Fruit fly (Drosophila melanogaster) whole organism, pupa: ENCODE data around the gene CG15930.

Experiments used
- CG10348 ChIP-seq: fragments of 200-800 bp; sonication (Bioruptor generic); IDR thresholded peaks from 2 replicates; pipeline ENCODE4 v1.3.6; 2022; ENCODE audit warnings: missing biosample characterization, missing genetic modification characterization
- CG12605 ChIP-seq: fragments of 200-800 bp; sonication (Bioruptor generic); IDR thresholded peaks from 2 replicates; pipeline ENCODE4 v1.3.6; 2022; ENCODE audit warnings: missing biosample characterization, missing genetic modification characterization
- CG13204 ChIP-seq: fragments of 200-800 bp; sonication (Bioruptor generic); optimal IDR thresholded peaks from 2 replicates; lab custom pipeline; 2018; ENCODE audit warnings: missing biosample characterization, mild to moderate bottlenecking, missing genetic modification characterization, moderate library complexity
- CG14655 ChIP-seq: fragments of 200-800 bp; sonication (Bioruptor generic); optimal IDR thresholded peaks from 3 replicates; lab custom pipeline; 2017; ENCODE audit warnings: mild to moderate bottlenecking, missing biosample characterization, missing genetic modification reagents, missing genetic modification characterization
- CG15710 ChIP-seq: fragments of 200-800 bp; sonication (Bioruptor generic); optimal IDR thresholded peaks from 2 replicates; lab custom pipeline; 2018; ENCODE audit warnings: missing biosample characterization, mild to moderate bottlenecking, missing genetic modification characterization, moderate library complexity
- CG17806 ChIP-seq: fragments of 200-800 bp; sonication (Bioruptor generic); optimal IDR thresholded peaks from 2 replicates; lab custom pipeline; 2018; ENCODE audit warnings: missing biosample characterization, mild to moderate bottlenecking, missing genetic modification characterization, moderate library complexity
- CG32121 ChIP-seq: fragments of 200-800 bp; sonication (Bioruptor generic); IDR thresholded peaks from 2 replicates; pipeline ENCODE4 v1.3.6; 2022; ENCODE audit warnings: missing biosample characterization, missing genetic modification characterization
- CG34367 ChIP-seq: fragments of 200-800 bp; sonication (Bioruptor generic); optimal IDR thresholded peaks from 2 replicates; lab custom pipeline; 2018; ENCODE audit warnings: missing biosample characterization, mild to moderate bottlenecking, missing genetic modification characterization
- CG4496 ChIP-seq: fragments of 200-800 bp; sonication (Bioruptor generic); IDR thresholded peaks from 3 replicates; pipeline ENCODE4 v1.3.6; 2022; ENCODE audit warnings: missing biosample characterization, missing genetic modification characterization
- CG8159 ChIP-seq: fragments of 200-800 bp; sonication (Bioruptor generic); optimal IDR thresholded peaks from 3 replicates; lab custom pipeline; 2018; ENCODE audit warnings: missing biosample characterization, mild to moderate bottlenecking, missing genetic modification characterization, moderate library complexity
- CG8301 ChIP-seq: fragments of 200-800 bp; sonication (Bioruptor generic); optimal IDR thresholded peaks from 2 replicates; lab custom pipeline; 2018; ENCODE audit warnings: missing biosample characterization, mild to moderate bottlenecking, missing genetic modification characterization
- CG9948 ChIP-seq: fragments of 200-800 bp; sonication (Bioruptor generic); optimal IDR thresholded peaks from 2 replicates; lab custom pipeline; 2018; ENCODE audit warnings: missing biosample characterization, mild to moderate bottlenecking, missing genetic modification characterization, moderate library complexity
- D1 ChIP-seq: fragments of 200-800 bp; sonication (Bioruptor generic); optimal IDR thresholded peaks from 2 replicates; lab custom pipeline; 2018; ENCODE audit warnings: missing biosample characterization, mild to moderate bottlenecking, missing genetic modification characterization, moderate library complexity
- EcR ChIP-seq: fragments of 200-800 bp; sonication (Bioruptor generic); optimal IDR thresholded peaks from 3 replicates; lab custom pipeline; 2019; ENCODE audit warnings: missing biosample characterization, missing genetic modification characterization, mild to moderate bottlenecking, moderate library complexity, missing genetic modification reagents
- Ets98B ChIP-seq: fragments of 200-800 bp; sonication (Bioruptor generic); IDR thresholded peaks from 2 replicates; pipeline ENCODE4 v1.3.6; 2022; ENCODE audit warnings: missing biosample characterization, missing genetic modification characterization
- Pif1A ChIP-seq: fragments of 200-800 bp; sonication (Bioruptor generic); optimal IDR thresholded peaks from 3 replicates; lab custom pipeline; 2016; ENCODE audit warnings: missing biosample characterization, missing genetic modification characterization
- Pif1B ChIP-seq: fragments of 200-800 bp; sonication (Bioruptor generic); optimal IDR thresholded peaks from 3 replicates; lab custom pipeline; 2016; ENCODE audit warnings: missing biosample characterization, missing genetic modification characterization
- Snoo ChIP-seq: fragments of 200-800 bp; sonication (Bioruptor generic); optimal IDR thresholded peaks from 3 replicates; lab custom pipeline; 2017; ENCODE audit warnings: missing biosample characterization, mild to moderate bottlenecking, missing genetic modification characterization, inconsistent platforms
- fd96Ca ChIP-seq: fragments of 200-800 bp; sonication (Bioruptor generic); IDR thresholded peaks from 3 replicates; pipeline ENCODE4 v1.3.6; 2022; ENCODE audit warnings: missing biosample characterization, missing genetic modification characterization
- gl ChIP-seq: fragments of 200-800 bp; sonication (Bioruptor generic); optimal IDR thresholded peaks from 2 replicates; lab custom pipeline; 2018; ENCODE audit warnings: missing biosample characterization, mild to moderate bottlenecking, missing genetic modification characterization
- rn ChIP-seq: fragments of 200-800 bp; sonication (Bioruptor generic); IDR thresholded peaks from 2 replicates; pipeline ENCODE4 v1.3.6; 2022; ENCODE audit warnings: missing biosample characterization, missing genetic modification characterization

The CG15930 gene

DNA sequence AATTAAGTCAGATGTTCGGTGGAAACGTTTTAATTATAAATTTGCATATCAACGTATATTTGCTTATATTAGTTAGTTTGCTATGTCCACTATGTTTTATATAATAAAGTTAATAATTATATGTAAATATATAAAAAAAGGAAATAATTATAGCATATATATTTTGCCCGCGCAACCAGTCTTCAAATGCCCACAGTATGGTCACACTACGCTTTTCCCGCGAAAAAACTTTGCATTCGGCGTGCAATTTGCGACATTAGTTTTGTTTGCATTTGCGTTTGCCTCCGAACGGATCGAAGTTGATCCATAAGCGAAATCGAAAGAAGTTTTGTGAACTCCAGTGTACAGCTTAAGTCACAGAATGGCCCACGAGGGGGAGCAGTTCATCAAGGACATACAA is 6.5 kb upstream of the CG15930 start, which contains the start of gene Mcm3:
Gene Mcm3 (plus strand): TSS at position 220 of the 400 bp plus-strand sequence.
- TF ChIP-seq CG17806 (tag; lab: Kevin White, UChicago) (no peak), CG12605 (GFP tag; lab: Robert Waterston, UW) (no peak), CG14655 (GFP tag; lab: Kevin White, UChicago) (no peak), CG15710 (tag; lab: Kevin White, UChicago) (no peak), Ets98B (GFP tag; lab: Robert Waterston, UW) (no peak), CG34367 (tag; lab: Kevin White, UChicago) (no peak), EcR (GFP tag; lab: Kevin White, UChicago) (no peak), CG4496 (GFP tag; lab: Robert Waterston, UW) (no peak), fd96Ca (GFP tag; lab: Robert Waterston, UW) (no peak), Snoo (tag; lab: Kevin White, UChicago) (no peak), CG8159 (tag; lab: Kevin White, UChicago) (no peak), Pif1A (GFP tag; lab: Kevin White, UChicago) (no peak), D1 (tag; lab: Kevin White, UChicago) (no peak), CG13204 (GFP tag; lab: Kevin White, UChicago) (no peak), CG8301 (tag; lab: Kevin White, UChicago) (no peak), CG32121 (GFP tag; lab: Robert Waterston, UW) (no peak), Pif1B (no peak), gl (tag; lab: Kevin White, UChicago) (no peak)

DNA sequence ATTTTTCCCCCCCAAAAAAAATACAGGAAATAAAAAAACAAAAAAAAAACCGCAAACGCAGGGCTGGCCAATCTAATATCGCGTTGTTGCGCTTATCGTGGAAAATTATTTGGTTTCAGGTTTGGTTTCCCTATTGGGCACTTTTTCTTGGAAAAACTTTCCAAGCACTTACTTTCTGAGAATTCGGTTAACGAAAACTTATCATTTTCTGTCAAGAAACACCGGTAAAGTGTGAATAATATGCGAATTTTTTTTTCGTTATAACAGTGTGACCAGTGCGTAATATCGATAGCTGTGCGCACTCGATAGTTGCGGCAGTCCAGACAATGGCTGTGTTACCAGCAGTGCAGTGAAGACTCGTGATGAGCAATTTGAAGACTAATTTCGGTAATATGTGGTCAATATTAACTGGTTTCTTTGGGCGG is 5.4 kb upstream of the CG15930 start, which contains the start of gene Rnp4F:
Gene Rnp4F (minus strand): TSS at position 238 of the 425 bp plus-strand sequence.
- peak; percentile 54 for TF ChIP-seq CG8159 (tag; lab: Kevin White, UChicago)
- peak; percentile 47 for TF ChIP-seq gl (tag; lab: Kevin White, UChicago)
- peak; percentile 72 for TF ChIP-seq CG15710 (tag; lab: Kevin White, UChicago)
- TF ChIP-seq Pif1A (GFP tag; lab: Kevin White, UChicago) = no peak
- TF ChIP-seq rn (GFP tag; lab: Robert Waterston, UW) = no peak
- TF ChIP-seq CG13204 (GFP tag; lab: Kevin White, UChicago) = no peak
- TF ChIP-seq CG4496 (GFP tag; lab: Robert Waterston, UW) = peak; percentile 84; the same call in 2 of the 3 replicates
- TF ChIP-seq CG32121 (GFP tag; lab: Robert Waterston, UW) = peak; percentile 63
- peak; percentile 60 for TF ChIP-seq Ets98B (GFP tag; lab: Robert Waterston, UW)
- TF ChIP-seq CG8301 (tag; lab: Kevin White, UChicago) = no peak
- TF ChIP-seq CG17806 (tag; lab: Kevin White, UChicago) = peak; percentile 50
- peak; percentile 58 for TF ChIP-seq CG34367 (tag; lab: Kevin White, UChicago)
- peak; percentile 54 for TF ChIP-seq CG12605 (GFP tag; lab: Robert Waterston, UW)
- TF ChIP-seq fd96Ca (GFP tag; lab: Robert Waterston, UW) = peak; percentile 79
- peak; percentile 51 for TF ChIP-seq CG9948 (tag; lab: Kevin White, UChicago)
- TF ChIP-seq Snoo (tag; lab: Kevin White, UChicago) = peak; percentile 72

DNA sequence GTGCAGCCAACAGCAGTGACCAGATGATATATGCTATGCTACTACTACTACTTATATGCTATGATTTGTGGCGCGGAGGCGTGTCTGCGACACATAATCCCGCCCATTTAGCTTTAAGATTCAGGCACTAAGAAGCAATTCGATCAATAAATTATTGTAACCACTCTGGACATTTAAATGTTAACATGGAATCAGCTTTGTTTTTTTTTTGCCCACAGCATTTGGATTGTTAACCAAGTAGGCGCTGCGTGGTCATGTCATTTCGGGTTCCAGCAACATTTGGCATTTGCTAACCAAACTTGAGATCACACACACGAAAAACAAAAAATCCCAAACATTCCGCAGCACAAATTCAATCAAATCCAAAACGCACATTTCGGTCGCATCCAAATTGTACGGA is 4.1 kb downstream of the CG15930 start, which contains the start of gene CG4198:
Gene CG4198 (plus strand): TSS at position 301 of the 400 bp plus-strand sequence.
- no peak for TF ChIP-seq Pif1A (GFP tag; lab: Kevin White, UChicago)

DNA sequence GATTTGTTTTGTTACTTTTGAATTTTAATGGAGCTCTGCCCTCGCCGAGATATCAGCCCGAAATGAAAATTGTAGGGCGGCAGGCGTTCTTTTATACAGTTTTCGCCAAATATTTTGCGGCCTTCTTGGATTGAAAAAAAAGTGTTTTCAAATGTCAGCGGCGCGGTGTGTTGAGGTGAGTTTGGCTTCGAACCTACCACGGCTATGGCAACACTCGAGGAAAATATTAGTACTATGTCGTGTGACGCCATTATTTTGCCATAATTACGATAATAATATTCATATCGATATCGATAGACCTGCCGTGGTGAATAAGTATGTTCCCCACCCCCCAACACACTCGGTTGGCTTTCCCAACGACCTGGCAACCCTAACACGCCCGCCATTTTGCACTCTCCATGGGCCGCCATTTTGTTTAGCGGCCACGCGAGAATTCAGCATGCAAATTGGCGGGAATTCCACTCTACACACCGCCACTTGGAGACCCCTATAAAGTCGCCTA is 5.2 kb downstream of the CG15930 start, which contains the start of the genes TrxT and dhd:
Gene TrxT (minus strand): TSS at position 51 of the 502 bp plus-strand sequence.
Gene dhd (plus strand): TSS at position 334 of the 502 bp plus-strand sequence.
- peak; percentile 69 for TF ChIP-seq fd96Ca (GFP tag; lab: Robert Waterston, UW)
- TF ChIP-seq CG13204 (GFP tag; lab: Kevin White, UChicago) = no peak
- no peak for TF ChIP-seq EcR (GFP tag; lab: Kevin White, UChicago)
- no peak for TF ChIP-seq CG17806 (tag; lab: Kevin White, UChicago)
- peak; percentile 63 for TF ChIP-seq Ets98B (GFP tag; lab: Robert Waterston, UW)
- TF ChIP-seq CG32121 (GFP tag; lab: Robert Waterston, UW) = peak; percentile 49; the same call in 1 of the 2 replicates
- no peak for TF ChIP-seq CG9948 (tag; lab: Kevin White, UChicago)
- TF ChIP-seq CG34367 (tag; lab: Kevin White, UChicago) = peak; percentile 40
- peak; percentile 21 for TF ChIP-seq CG15710 (tag; lab: Kevin White, UChicago)
- peak; percentile 46 for TF ChIP-seq CG8159 (tag; lab: Kevin White, UChicago)
- peak; percentile 88 for TF ChIP-seq CG4496 (GFP tag; lab: Robert Waterston, UW)
- peak; percentile 34 for TF ChIP-seq gl (tag; lab: Kevin White, UChicago)

DNA sequence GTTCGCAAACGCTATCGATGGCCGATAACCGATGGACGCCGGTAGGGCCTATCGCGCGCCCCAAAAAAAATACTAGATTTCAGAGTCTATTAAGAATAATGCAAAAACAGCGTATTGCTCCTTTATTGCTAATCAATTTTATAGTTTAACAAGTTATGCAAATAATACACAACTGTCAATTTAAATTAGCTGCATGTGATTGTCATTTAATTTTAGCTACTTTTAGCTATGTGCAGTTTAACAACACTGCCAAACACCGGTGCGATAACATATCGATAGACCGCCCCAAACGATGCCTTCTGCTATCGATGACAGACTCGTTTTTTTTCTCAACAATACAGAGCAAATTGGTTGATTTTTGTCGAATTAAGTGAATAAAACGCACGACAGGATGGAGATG is 8.1 kb downstream of the CG15930 start, which contains the start of the genes Cdk7 and snf:
Gene Cdk7 (minus strand): TSS at position 21 of the 400 bp plus-strand sequence.
Gene snf (plus strand): TSS at position 280 of the 400 bp plus-strand sequence.
- TF ChIP-seq fd96Ca (GFP tag; lab: Robert Waterston, UW) = 0 out of 3 replicates have a peak, but pooled peaks have one; percentile 5
- peak; percentile 17; the same call in 1 of the 2 replicates for TF ChIP-seq CG32121 (GFP tag; lab: Robert Waterston, UW)
- TF ChIP-seq CG8159 (tag; lab: Kevin White, UChicago) = peak; percentile 1
- TF ChIP-seq CG8301 (tag; lab: Kevin White, UChicago) = no peak
- TF ChIP-seq, all 21 proteins: peak for 3

DNA sequence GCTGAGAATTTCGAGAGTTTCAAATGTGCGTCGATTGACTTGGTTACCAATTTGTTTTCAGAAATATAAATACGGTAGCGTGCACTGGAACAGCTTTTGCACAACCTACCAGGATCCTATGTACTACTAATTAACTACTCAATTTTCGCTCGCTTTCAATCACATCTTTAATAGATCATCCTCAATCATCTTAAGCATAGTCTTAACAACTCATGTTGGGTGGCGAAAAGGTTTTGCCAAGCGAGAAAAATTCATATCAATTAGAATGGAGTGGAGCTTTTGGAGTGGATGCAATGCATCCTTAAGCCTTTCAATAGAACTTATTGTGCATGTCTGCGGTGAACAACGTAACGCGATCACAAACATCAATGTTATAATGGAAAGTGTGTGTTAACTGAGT is 9.8 kb downstream of the CG15930 start, which contains the start of gene CG17764:
Gene CG17764 (minus strand): TSS at position 101 of the 400 bp plus-strand sequence.
- no peak for TF ChIP-seq rn (GFP tag; lab: Robert Waterston, UW)
- TF ChIP-seq CG14655 (GFP tag; lab: Kevin White, UChicago) = no peak
- no peak for TF ChIP-seq CG17806 (tag; lab: Kevin White, UChicago)
- TF ChIP-seq CG15710 (tag; lab: Kevin White, UChicago) = no peak
- TF ChIP-seq CG10348 (GFP tag; lab: Robert Waterston, UW) = no peak
- no peak for TF ChIP-seq CG12605 (GFP tag; lab: Robert Waterston, UW)
- no peak for TF ChIP-seq CG13204 (GFP tag; lab: Kevin White, UChicago)
- TF ChIP-seq CG32121 (GFP tag; lab: Robert Waterston, UW) = no peak
- TF ChIP-seq CG9948 (tag; lab: Kevin White, UChicago) = no peak
- TF ChIP-seq CG34367 (tag; lab: Kevin White, UChicago) = no peak
- TF ChIP-seq, all 21 proteins: peak for 0
